Fruit fly (Drosophila melanogaster) whole organism, adult: Measurements from ENCODE around the gene Mal-B1.

ENCODE experiments used
- CG11617 ChIP-seq: fragments of 200-800 bp; sonication (Bioruptor generic); optimal IDR thresholded peaks from 2 replicates; lab custom pipeline; 2017; ENCODE audit warnings: mild to moderate bottlenecking, missing biosample characterization, missing genetic modification reagents, missing genetic modification characterization
- CG12768 ChIP-seq: fragments of 200-800 bp; sonication (Bioruptor generic); optimal IDR thresholded peaks from 2 replicates; lab custom pipeline; 2017; ENCODE audit warnings: missing biosample characterization, missing genetic modification characterization, mild to moderate bottlenecking, moderate library complexity, missing genetic modification reagents
- CG14711 ChIP-seq: fragments of 200-800 bp; sonication (Bioruptor generic); optimal IDR thresholded peaks from 2 replicates; lab custom pipeline; 2018; ENCODE audit warnings: missing biosample characterization, mild to moderate bottlenecking, missing genetic modification characterization, moderate library complexity
- CG1620 ChIP-seq: fragments of 200-800 bp; sonication (Bioruptor generic); optimal IDR thresholded peaks from 2 replicates; lab custom pipeline; 2016; ENCODE audit warnings: missing biosample characterization, missing genetic modification characterization
- CG33017 ChIP-seq: fragments of 200-800 bp; sonication (Bioruptor generic); optimal IDR thresholded peaks from 2 replicates; lab custom pipeline; 2018; ENCODE audit warnings: missing biosample characterization, mild to moderate bottlenecking, missing genetic modification characterization, moderate library complexity
- CG5204 ChIP-seq: fragments of 200-800 bp; sonication (Bioruptor generic); optimal IDR thresholded peaks from 2 replicates; lab custom pipeline; 2016; ENCODE audit warnings: missing biosample characterization, missing genetic modification characterization
- CG7045 ChIP-seq: fragments of 200-800 bp; sonication (Bioruptor generic); optimal IDR thresholded peaks from 2 replicates; lab custom pipeline; 2017; ENCODE audit warnings: missing biosample characterization, mild to moderate bottlenecking, missing genetic modification characterization
- CG7101 ChIP-seq: fragments of 200-800 bp; sonication (Bioruptor generic); optimal IDR thresholded peaks from 2 replicates; lab custom pipeline; 2018; ENCODE audit warnings: missing biosample characterization, mild to moderate bottlenecking, missing genetic modification characterization, moderate library complexity
- Clk ChIP-seq: fragments of 200-800 bp; sonication (Bioruptor generic); optimal IDR thresholded peaks from 2 replicates; lab custom pipeline; 2017; ENCODE audit warnings: missing biosample characterization, missing genetic modification characterization
- Crg-1 ChIP-seq: fragments of 200-800 bp; sonication (Bioruptor generic); optimal IDR thresholded peaks from 2 replicates; lab custom pipeline; 2016; ENCODE audit warnings: missing biosample characterization, missing genetic modification characterization
- Hr96 ChIP-seq: fragments of 200-800 bp; sonication (Bioruptor generic); optimal IDR thresholded peaks from 2 replicates; lab custom pipeline; 2016; ENCODE audit warnings: missing biosample characterization, missing genetic modification characterization
- Mnt ChIP-seq: fragments of 200-800 bp; sonication (Bioruptor generic); optimal IDR thresholded peaks from 2 replicates; lab custom pipeline; 2016; ENCODE audit warnings: missing biosample characterization, mild to moderate bottlenecking, missing genetic modification characterization
- bab1 ChIP-seq: fragments of 200-800 bp; sonication (Bioruptor generic); optimal IDR thresholded peaks from 3 replicates; lab custom pipeline; 2019; ENCODE audit warnings: missing biosample characterization, mild to moderate bottlenecking, missing genetic modification characterization, moderate library complexity
- cic ChIP-seq: fragments of 200-800 bp; sonication (Bioruptor generic); optimal IDR thresholded peaks from 2 replicates; lab custom pipeline; 2017; ENCODE audit warnings: missing biosample characterization, mild to moderate bottlenecking, missing genetic modification characterization, moderate library complexity
- cnc ChIP-seq, 2 experiments: fragments of >200 bp; optimal IDR thresholded peaks; 2 replicates each; lab custom pipeline; 2017
- kay ChIP-seq: fragments of 200-800 bp; sonication (Bioruptor generic); peaks from one replicate; lab custom pipeline; 2016; ENCODE audit warnings: missing biosample characterization, missing genetic modification characterization, borderline replicate concordance
- ovo ChIP-seq: fragments of 200-800 bp; sonication (Bioruptor generic); optimal IDR thresholded peaks from 2 replicates; lab custom pipeline; 2016; ENCODE audit warnings: missing biosample characterization, missing genetic modification characterization
- pad ChIP-seq: fragments of 200-800 bp; sonication (Bioruptor generic); optimal IDR thresholded peaks from 3 replicates; lab custom pipeline; 2017; ENCODE audit warnings: missing biosample characterization, missing genetic modification characterization, mild to moderate bottlenecking, moderate library complexity, missing genetic modification reagents
- tj ChIP-seq: fragments of 200-800 bp; sonication (Bioruptor generic); optimal IDR thresholded peaks from 3 replicates; lab custom pipeline; 2017; ENCODE audit warnings: missing biosample characterization, mild to moderate bottlenecking, missing genetic modification characterization, moderate library complexity
- toe ChIP-seq: fragments of 200-800 bp; sonication (Bioruptor generic); optimal IDR thresholded peaks from 2 replicates; lab custom pipeline; 2016; ENCODE audit warnings: missing biosample characterization, missing genetic modification characterization

The Mal-B1 gene

DNA sequence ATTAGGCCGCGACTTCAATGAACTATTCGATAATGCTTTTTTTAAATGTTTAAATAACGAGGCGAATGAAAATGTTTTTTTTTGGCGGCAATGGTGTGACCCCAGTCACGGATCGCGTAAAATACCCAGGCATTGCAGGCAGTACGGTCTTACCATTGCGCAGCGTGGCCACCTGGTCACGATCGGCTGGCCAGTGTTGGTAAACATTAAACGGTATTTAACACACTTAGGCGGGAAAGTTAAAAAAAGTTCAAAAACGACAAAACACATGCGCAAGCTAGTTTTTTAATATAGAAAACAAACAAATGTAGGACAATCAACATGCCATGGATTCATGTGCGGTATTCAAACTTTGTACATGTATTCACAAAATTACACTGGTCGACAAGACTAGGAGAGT, 17.7 kb upstream of the Mal-B1 start, which contains the start of gene esc:
TSS of gene esc (minus strand) at position 129 of the 400 bp plus-strand sequence.
- TF ChIP-seq ovo (GFP tag; lab: Kevin White, UChicago) (peak; percentile 39), kay (GFP tag; lab: Kevin White, UChicago) (no peak), pad (peak; percentile 35), cnc (optimal IDR thresholded peaks at IDR 0.05; lab: Kevin White, UChicago) (no peak), CG7101 (tag; lab: Kevin White, UChicago) (peak; percentile 20), CG12768 (GFP tag; lab: Kevin White, UChicago) (no peak), CG14711 (tag; lab: Kevin White, UChicago) (peak; percentile 13), CG11617 (GFP tag; lab: Kevin White, UChicago) (no peak), CG1620 (peak; percentile 41), bab1 (GFP tag; lab: Kevin White, UChicago) (peak; percentile 50), Crg-1 (peak; percentile 45), Mnt (GFP tag; lab: Kevin White, UChicago) (peak; percentile 4)

DNA sequence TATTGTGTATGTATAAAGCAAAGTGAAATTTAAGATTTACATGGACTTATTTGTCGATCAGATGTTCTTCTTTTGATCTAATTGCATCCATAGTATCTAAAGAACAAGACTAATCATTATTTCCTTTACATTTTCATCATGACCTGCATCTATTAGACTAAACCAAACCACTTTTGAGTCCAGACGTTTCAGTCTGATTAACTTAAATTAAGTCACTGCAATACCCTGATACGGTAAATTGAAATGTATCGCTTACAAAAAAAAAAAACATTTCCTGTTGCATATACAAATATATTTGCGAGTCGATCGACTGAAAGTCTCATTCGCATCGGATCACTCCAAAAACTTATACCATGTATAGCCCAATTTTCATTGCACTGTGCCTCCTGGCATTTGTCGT, 13.2 kb upstream of the Mal-B1 start, which contains the start of gene CG45011:
TSS of gene CG45011 (plus strand) at position 301 of the 400 bp plus-strand sequence.
- TF ChIP-seq kay (GFP tag; lab: Kevin White, UChicago) = peak; percentile 18
- no peak for TF ChIP-seq Mnt (GFP tag; lab: Kevin White, UChicago)

DNA sequence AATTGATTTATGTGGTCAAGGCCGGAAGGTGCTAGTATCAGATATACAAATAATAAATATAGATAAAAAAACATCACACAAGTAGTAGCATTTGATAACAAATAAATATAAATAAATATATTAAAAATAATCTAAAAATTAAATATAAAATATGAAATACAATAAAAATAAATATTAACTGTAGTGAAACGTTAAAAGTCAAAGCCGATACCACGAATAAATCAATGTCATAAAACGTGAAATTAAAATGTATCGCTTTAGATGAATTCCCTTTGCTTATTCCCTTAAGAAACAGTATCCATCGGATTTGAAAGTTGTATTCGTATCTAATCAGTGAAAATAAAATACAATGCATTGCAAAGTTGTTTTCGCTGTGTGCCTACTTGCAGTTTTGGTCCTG, 12.7 kb upstream of the Mal-B1 start, which contains the start of gene CG45012:
TSS of gene CG45012 (plus strand) at position 301 of the 400 bp plus-strand sequence.
- TF ChIP-seq CG11617 (GFP tag; lab: Kevin White, UChicago) (no peak), CG5204 (GFP tag; lab: Kevin White, UChicago) (no peak), ovo (GFP tag; lab: Kevin White, UChicago) (no peak), bab1 (GFP tag; lab: Kevin White, UChicago) (no peak), Mnt (GFP tag; lab: Kevin White, UChicago) (no peak), cnc (optimal IDR thresholded peaks at IDR 0.05; lab: Kevin White, UChicago) (no peak), Crg-1 (no peak), tj (no peak), kay (GFP tag; lab: Kevin White, UChicago) (no peak), pad (no peak), CG33017 (tag; lab: Kevin White, UChicago) (no peak), Hr96 (GFP tag; lab: Kevin White, UChicago) (no peak), CG12768 (GFP tag; lab: Kevin White, UChicago) (no peak), toe (GFP tag; lab: Kevin White, UChicago) (no peak), Clk (GFP tag; lab: Kevin White, UChicago) (no peak), CG14711 (tag; lab: Kevin White, UChicago) (no peak), CG1620 (no peak), cic (GFP tag; lab: Kevin White, UChicago) (no peak)

DNA sequence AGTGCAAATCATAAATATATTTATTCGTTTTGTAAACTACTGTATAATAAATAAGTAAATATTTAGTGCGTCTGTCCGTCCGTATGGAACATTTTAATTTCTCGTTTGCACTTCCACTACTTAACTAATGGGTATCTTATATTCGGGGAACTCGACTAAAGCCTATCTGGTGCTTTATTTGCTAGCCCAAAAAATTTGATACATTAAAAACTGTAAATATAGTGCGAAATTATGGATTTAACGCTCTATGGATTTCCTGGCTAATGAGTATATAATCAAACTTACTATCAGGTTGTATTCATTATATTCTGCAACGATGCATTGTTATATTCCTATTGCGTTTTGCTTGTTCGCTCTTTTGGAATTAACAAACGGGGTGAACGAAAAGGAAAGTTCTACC, 10.1 kb upstream of the Mal-B1 start, which contains the start of gene Sfp33A4:
TSS of gene Sfp33A4 (plus strand) at position 301 of the 400 bp plus-strand sequence.
- TF ChIP-seq Crg-1 (no peak), bab1 (GFP tag; lab: Kevin White, UChicago) (no peak), kay (GFP tag; lab: Kevin White, UChicago) (no peak), pad (no peak), CG11617 (GFP tag; lab: Kevin White, UChicago) (no peak), ovo (GFP tag; lab: Kevin White, UChicago) (no peak), CG12768 (GFP tag; lab: Kevin White, UChicago) (no peak), Hr96 (GFP tag; lab: Kevin White, UChicago) (no peak), CG14711 (tag; lab: Kevin White, UChicago) (no peak), toe (GFP tag; lab: Kevin White, UChicago) (no peak), Mnt (GFP tag; lab: Kevin White, UChicago) (no peak)

DNA sequence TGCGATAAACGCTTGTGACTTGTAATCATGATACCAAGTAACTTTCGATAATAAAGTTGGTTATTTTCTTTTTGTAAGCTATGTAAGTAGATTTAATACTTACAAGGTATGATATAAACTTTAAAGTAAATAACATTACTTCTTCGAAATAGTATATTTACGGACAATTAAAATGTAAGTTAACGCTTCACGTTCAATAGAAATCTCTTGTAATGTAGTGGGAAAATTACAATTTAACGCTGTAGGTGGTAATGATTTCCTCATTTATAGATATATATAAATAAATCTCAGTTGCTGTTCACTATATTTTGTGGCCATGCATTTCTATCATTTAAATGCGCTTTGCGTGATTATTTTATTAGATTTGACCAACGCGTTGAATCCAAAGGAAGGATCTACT, 9.6 kb upstream of the Mal-B1 start, which contains the start of gene Sfp33A2:
TSS of gene Sfp33A2 (plus strand) at position 301 of the 400 bp plus-strand sequence.
- TF ChIP-seq CG1620 (no peak), CG12768 (GFP tag; lab: Kevin White, UChicago) (no peak), CG33017 (tag; lab: Kevin White, UChicago) (no peak), Hr96 (GFP tag; lab: Kevin White, UChicago) (no peak), CG7101 (tag; lab: Kevin White, UChicago) (no peak), CG11617 (GFP tag; lab: Kevin White, UChicago) (no peak), ovo (GFP tag; lab: Kevin White, UChicago) (no peak), Crg-1 (no peak), Mnt (GFP tag; lab: Kevin White, UChicago) (no peak), CG5204 (GFP tag; lab: Kevin White, UChicago) (no peak), cnc (optimal IDR thresholded peaks at IDR 0.05; lab: Kevin White, UChicago) (no peak), toe (GFP tag; lab: Kevin White, UChicago) (no peak), pad (no peak), CG7045 (GFP tag; lab: Kevin White, UChicago) (no peak), kay (GFP tag; lab: Kevin White, UChicago) (no peak), cic (GFP tag; lab: Kevin White, UChicago) (no peak)

DNA sequence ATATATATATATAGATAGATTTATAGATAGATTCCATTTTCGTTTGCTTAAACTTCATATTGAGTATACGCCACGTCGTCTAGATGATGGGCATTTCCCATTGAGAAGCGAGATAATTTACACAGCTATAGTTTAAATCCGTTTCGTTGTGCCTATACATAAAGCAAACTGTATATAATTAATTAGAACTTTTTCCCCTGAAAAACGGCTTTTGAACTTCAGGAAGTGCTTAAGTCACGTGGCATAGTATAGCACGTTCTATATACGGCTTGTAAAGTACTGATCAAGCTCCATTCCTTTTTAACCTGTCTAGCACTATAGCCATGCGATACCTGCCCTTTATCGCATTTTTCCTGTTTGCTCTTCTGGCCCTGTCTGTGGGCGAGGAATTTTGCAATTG, 7.4 kb upstream of the Mal-B1 start, which contains the start of gene Sfp33A3:
TSS of gene Sfp33A3 (plus strand) at position 301 of the 400 bp plus-strand sequence.
- TF ChIP-seq cic (GFP tag; lab: Kevin White, UChicago) (no peak), pad (no peak), CG7101 (tag; lab: Kevin White, UChicago) (no peak), CG11617 (GFP tag; lab: Kevin White, UChicago) (no peak), CG7045 (GFP tag; lab: Kevin White, UChicago) (no peak)
